Fruit fly (Drosophila melanogaster) whole organism, embryonic: Measurements from ENCODE around the gene armi.

ENCODE experiments used
- Aef1 ChIP-seq: fragments of 200-800 bp; sonication (Bioruptor generic); IDR thresholded peaks from 3 replicates; pipeline ENCODE4 v1.3.6; 2022; ENCODE audit warnings: missing biosample characterization, missing genetic modification characterization
- Bteb2 ChIP-seq: fragments of 200-800 bp; sonication (Bioruptor generic); optimal IDR thresholded peaks from 2 replicates; lab custom pipeline; 2016; ENCODE audit warnings: missing biosample characterization, missing genetic modification characterization
- CG10321 ChIP-seq: fragments of 200-800 bp; sonication (Bioruptor generic); IDR thresholded peaks from 2 replicates; pipeline ENCODE4 v1.3.6; 2022; ENCODE audit warnings: missing biosample characterization, missing genetic modification characterization
- CG11085 ChIP-seq: fragments of 200-800 bp; sonication (Bioruptor generic); IDR thresholded peaks from 2 replicates; pipeline ENCODE4 v1.3.6; 2022; ENCODE audit warnings: missing biosample characterization, missing genetic modification characterization
- CG12155 ChIP-seq: fragments of 200-800 bp; sonication (Bioruptor generic); optimal IDR thresholded peaks from 3 replicates; lab custom pipeline; 2016; ENCODE audit warnings: missing biosample characterization, missing genetic modification characterization
- CG14860 ChIP-seq: fragments of 200-800 bp; sonication (Bioruptor generic); IDR thresholded peaks from 3 replicates; pipeline ENCODE4 v1.3.6; 2022; ENCODE audit warnings: missing biosample characterization, missing genetic modification characterization; ENCODE audit not compliant: partially characterized antibody
- CG17359 ChIP-seq: fragments of 200-800 bp; sonication (Bioruptor generic); optimal IDR thresholded peaks from 3 replicates; lab custom pipeline; 2018; ENCODE audit warnings: missing biosample characterization, mild to moderate bottlenecking, missing genetic modification characterization, moderate library complexity
- CG18599 ChIP-seq: fragments of 200-800 bp; sonication (Bioruptor generic); optimal IDR thresholded peaks from 3 replicates; lab custom pipeline; 2017; ENCODE audit warnings: missing biosample characterization, missing genetic modification characterization, mild to moderate bottlenecking, moderate library complexity, missing genetic modification reagents
- CG2712 ChIP-seq: fragments of 200-800 bp; optimal IDR thresholded peaks from 3 replicates; lab custom pipeline; 2019; ENCODE audit warnings: missing biosample characterization, mild to moderate bottlenecking, missing genetic modification characterization, moderate library complexity
- CG2875 ChIP-seq: fragments of 200-800 bp; sonication (Bioruptor generic); optimal IDR thresholded peaks from 2 replicates; lab custom pipeline; 2017; ENCODE audit warnings: missing biosample characterization, mild to moderate bottlenecking, missing genetic modification characterization, missing genetic modification reagents
- CG30431 ChIP-seq: fragments of 200-800 bp; sonication (Bioruptor generic); optimal IDR thresholded peaks from 2 replicates; lab custom pipeline; 2017; ENCODE audit warnings: missing biosample characterization, missing genetic modification characterization
- CG31224 ChIP-seq: fragments of 200-800 bp; sonication (Bioruptor generic); IDR thresholded peaks from 2 replicates; pipeline ENCODE4 v1.3.6; 2022; ENCODE audit warnings: missing biosample characterization, missing genetic modification characterization
- CG3163 ChIP-seq: fragments of 200-800 bp; sonication (Bioruptor generic); optimal IDR thresholded peaks from 3 replicates; lab custom pipeline; 2016; ENCODE audit warnings: missing biosample characterization, missing genetic modification characterization
- CG4282 ChIP-seq: fragments of 200-800 bp; sonication (Bioruptor generic); optimal IDR thresholded peaks from 2 replicates; lab custom pipeline; 2016; ENCODE audit warnings: missing biosample characterization, missing genetic modification characterization
- CG4328 ChIP-seq: fragments of 200-800 bp; sonication (Bioruptor generic); optimal IDR thresholded peaks from 3 replicates; lab custom pipeline; 2017; ENCODE audit warnings: missing biosample characterization, missing genetic modification reagents, missing genetic modification characterization
- CG4360 ChIP-seq: fragments of 200-800 bp; sonication (Bioruptor generic); IDR thresholded peaks from 2 replicates; pipeline ENCODE4 v1.3.6; 2022; ENCODE audit warnings: missing biosample characterization, missing genetic modification characterization
- CG4730 ChIP-seq: fragments of 200-800 bp; sonication (Bioruptor generic); IDR thresholded peaks from 2 replicates; pipeline ENCODE4 v1.3.6; 2022; ENCODE audit warnings: missing biosample characterization, missing genetic modification characterization
- CG5180 ChIP-seq: fragments of 200-800 bp; sonication (Bioruptor generic); optimal IDR thresholded peaks from 3 replicates; lab custom pipeline; 2017; ENCODE audit warnings: missing biosample characterization, missing genetic modification characterization, mild to moderate bottlenecking, moderate library complexity, missing genetic modification reagents
- CG6765 ChIP-seq: fragments of 200-800 bp; sonication (Bioruptor generic); optimal IDR thresholded peaks from 3 replicates; lab custom pipeline; 2017; ENCODE audit warnings: missing biosample characterization, mild to moderate bottlenecking, missing genetic modification characterization
- CG7372 ChIP-seq: fragments of 200-800 bp; sonication (Bioruptor generic); IDR thresholded peaks from 2 replicates; pipeline ENCODE4 v1.3.6; 2022; ENCODE audit warnings: missing biosample characterization, missing genetic modification characterization
- CG7928 ChIP-seq: fragments of 200-800 bp; sonication (Bioruptor generic); optimal IDR thresholded peaks from 2 replicates; lab custom pipeline; 2017; ENCODE audit warnings: missing biosample characterization, mild to moderate bottlenecking, missing genetic modification characterization
- CG8089 ChIP-seq: fragments of 200-800 bp; sonication (Bioruptor generic); optimal IDR thresholded peaks from 3 replicates; lab custom pipeline; 2016; ENCODE audit warnings: missing biosample characterization, missing genetic modification characterization
- CoRest ChIP-seq: fragments of 200-800 bp; sonication (Bioruptor generic); optimal IDR thresholded peaks from 3 replicates; lab custom pipeline; 2018; ENCODE audit warnings: missing biosample characterization, mild to moderate bottlenecking, missing genetic modification characterization, moderate library complexity
- Dbx ChIP-seq: fragments of 200-800 bp; sonication (Bioruptor generic); IDR thresholded peaks from 3 replicates; pipeline ENCODE4 v1.3.6; 2022; ENCODE audit warnings: missing biosample characterization, missing genetic modification characterization
- Deaf1 ChIP-seq: fragments of 200-800 bp; optimal IDR thresholded peaks from 3 replicates; lab custom pipeline; 2019; ENCODE audit warnings: missing biosample characterization, mild to moderate bottlenecking, missing genetic modification characterization, moderate library complexity
- Elba2 ChIP-seq: fragments of 200-800 bp; sonication (Bioruptor generic); optimal IDR thresholded peaks from 3 replicates; lab custom pipeline; 2016; ENCODE audit warnings: missing biosample characterization, missing genetic modification characterization
- HmgD ChIP-seq: fragments of 200-800 bp; sonication (Bioruptor generic); optimal IDR thresholded peaks from 3 replicates; lab custom pipeline; 2016; ENCODE audit warnings: missing biosample characterization, missing genetic modification characterization
- Lhr ChIP-seq: fragments of 200-800 bp; sonication (Bioruptor generic); optimal IDR thresholded peaks from 3 replicates; lab custom pipeline; 2017; ENCODE audit warnings: mild to moderate bottlenecking, missing biosample characterization, missing genetic modification reagents, missing genetic modification characterization
- Mad ChIP-seq: fragments of 200-800 bp; sonication (Bioruptor generic); optimal IDR thresholded peaks from 2 replicates; lab custom pipeline; 2016; ENCODE audit warnings: missing biosample characterization, missing genetic modification characterization
- Sox100B ChIP-seq: fragments of 200-800 bp; sonication (Bioruptor generic); optimal IDR thresholded peaks from 3 replicates; lab custom pipeline; 2018; ENCODE audit warnings: missing biosample characterization, mild to moderate bottlenecking, missing genetic modification characterization
- Sry-δ ChIP-seq: fragments of 200-800 bp; sonication (Bioruptor generic); optimal IDR thresholded peaks from 2 replicates; lab custom pipeline; 2016; ENCODE audit warnings: missing biosample characterization, missing genetic modification characterization
- ab ChIP-seq: fragments of 200-800 bp; sonication (Bioruptor generic); optimal IDR thresholded peaks from 2 replicates; lab custom pipeline; 2016; ENCODE audit warnings: missing biosample characterization, missing genetic modification characterization
- br ChIP-seq: fragments of >200 bp; optimal IDR thresholded peaks from 2 replicates; lab custom pipeline; 2017
- btn ChIP-seq: fragments of 200-800 bp; sonication (Bioruptor generic); optimal IDR thresholded peaks from 2 replicates; lab custom pipeline; 2016; ENCODE audit warnings: missing biosample characterization, missing genetic modification characterization
- corto ChIP-seq: fragments of 200-800 bp; sonication (Bioruptor generic); optimal IDR thresholded peaks from 2 replicates; lab custom pipeline; 2016; ENCODE audit warnings: missing biosample characterization, mild to moderate bottlenecking, missing genetic modification characterization, moderate library complexity
- dpn ChIP-seq, 2 experiments: fragments of 200-800 bp; sonication (Bioruptor generic); optimal IDR thresholded peaks; 3 replicates each; lab custom pipeline; 2016; ENCODE audit warnings: missing biosample characterization in 2 of 2, missing genetic modification characterization in 2 of 2
- fd3F ChIP-seq: fragments of 200-800 bp; sonication (Bioruptor generic); optimal IDR thresholded peaks from 2 replicates; lab custom pipeline; 2018; ENCODE audit warnings: missing biosample characterization, mild to moderate bottlenecking, missing genetic modification characterization, moderate library complexity
- h ChIP-seq: fragments of >200 bp; optimal IDR thresholded peaks from 2 replicates; lab custom pipeline; 2017
- her ChIP-seq: fragments of 200-800 bp; sonication (Bioruptor generic); optimal IDR thresholded peaks from 2 replicates; lab custom pipeline; 2016; ENCODE audit warnings: missing biosample characterization, missing genetic modification characterization
- jumu ChIP-seq: fragments of 200-800 bp; sonication (Bioruptor generic); optimal IDR thresholded peaks from 3 replicates; lab custom pipeline; 2016; ENCODE audit warnings: missing biosample characterization, missing genetic modification characterization
- kah ChIP-seq: fragments of 200-800 bp; sonication (Bioruptor generic); optimal IDR thresholded peaks from 2 replicates; lab custom pipeline; 2018; ENCODE audit warnings: missing biosample characterization, mild to moderate bottlenecking, missing genetic modification characterization
- ken ChIP-seq: fragments of 200-800 bp; sonication (Bioruptor generic); IDR thresholded peaks from 3 replicates; pipeline ENCODE4 v1.3.6; 2022; ENCODE audit warnings: missing biosample characterization, missing genetic modification characterization
- nau ChIP-seq: fragments of 200-800 bp; sonication (Bioruptor generic); optimal IDR thresholded peaks from 3 replicates; lab custom pipeline; 2017; ENCODE audit warnings: missing biosample characterization, mild to moderate bottlenecking, missing genetic modification characterization, missing genetic modification reagents
- repo ChIP-seq: fragments of 200-800 bp; sonication (Bioruptor generic); optimal IDR thresholded peaks from 2 replicates; lab custom pipeline; 2016; ENCODE audit warnings: missing biosample characterization, missing genetic modification characterization
- sd ChIP-seq: fragments of 200-800 bp; sonication (Bioruptor generic); optimal IDR thresholded peaks from 3 replicates; lab custom pipeline; 2018; ENCODE audit warnings: missing biosample characterization, mild to moderate bottlenecking, missing genetic modification characterization, moderate library complexity
- ssp ChIP-seq: fragments of 200-800 bp; sonication (Bioruptor generic); IDR thresholded peaks from 2 replicates; pipeline ENCODE4 v1.3.6; 2022; ENCODE audit warnings: missing biosample characterization, missing genetic modification characterization
- sug ChIP-seq: fragments of 200-800 bp; optimal IDR thresholded peaks from 2 replicates; lab custom pipeline; 2019; ENCODE audit warnings: missing biosample characterization, mild to moderate bottlenecking, missing genetic modification characterization, moderate library complexity
- tio ChIP-seq: fragments of 200-800 bp; sonication (Bioruptor generic); optimal IDR thresholded peaks from 2 replicates; lab custom pipeline; 2017; ENCODE audit warnings: missing biosample characterization, missing genetic modification characterization, inconsistent platforms
- toy ChIP-seq: fragments of 200-800 bp; sonication (Bioruptor generic); IDR thresholded peaks from 2 replicates; pipeline ENCODE4 v1.3.6; 2022; ENCODE audit warnings: missing biosample characterization, missing genetic modification characterization
- ttk ChIP-seq: fragments of 200-800 bp; sonication (Bioruptor generic); IDR thresholded peaks from 2 replicates; pipeline ENCODE4 v2.1.2; 2022; ENCODE audit warnings: missing biosample characterization, missing genetic modification characterization
- twi ChIP-seq: fragments of 200-800 bp; optimal IDR thresholded peaks from 2 replicates; lab custom pipeline; 2019; ENCODE audit warnings: missing biosample characterization, mild to moderate bottlenecking, missing genetic modification characterization, moderate library complexity
- tx ChIP-seq: fragments of 200-800 bp; sonication (Bioruptor generic); optimal IDR thresholded peaks from 2 replicates; lab custom pipeline; 2016; ENCODE audit warnings: missing biosample characterization, missing genetic modification characterization
- zf30C ChIP-seq: fragments of 200-800 bp; sonication (Bioruptor generic); optimal IDR thresholded peaks from 3 replicates; lab custom pipeline; 2018; ENCODE audit warnings: missing biosample characterization, mild to moderate bottlenecking, missing genetic modification characterization

Gene armi

DNA sequence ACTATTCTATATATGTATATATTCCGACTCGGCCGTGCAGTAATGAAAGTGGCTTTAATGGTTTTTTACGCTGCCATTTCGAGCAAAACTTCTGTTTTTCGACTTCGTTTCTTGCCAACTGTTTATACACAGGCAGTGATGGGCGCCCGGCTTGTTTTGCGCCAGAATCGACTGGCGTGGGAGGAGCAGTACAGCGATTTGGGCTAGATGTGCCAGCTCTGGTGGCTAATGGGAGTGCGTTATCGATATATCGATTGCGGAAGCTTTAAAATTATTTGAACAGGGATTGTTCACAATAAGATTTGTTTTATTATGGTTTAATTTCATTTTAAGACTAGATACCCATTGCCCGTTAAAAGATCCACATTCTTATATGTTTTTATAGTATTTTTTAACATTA, 10.1 kb downstream of the armi start, which contains the start of gene CG14971:
CG14971 (minus strand) TSS at position 136 of the 400 bp plus-strand sequence.
- TF ChIP-seq btn (GFP tag; lab: Kevin White, UChicago) (no peak), br (lab: Kevin White, UChicago) (no peak), her (GFP tag; lab: Kevin White, UChicago) (no peak), CG4360 (GFP tag; lab: Robert Waterston, UW) (no peak), CG12155 (peak; percentile 3), toy (GFP tag; lab: Robert Waterston, UW) (no peak), CG18599 (GFP tag; lab: Kevin White, UChicago) (peak; percentile 53), CG3163 (peak; percentile 26), sug (tag; lab: Kevin White, UChicago) (peak; percentile 61), CG7928 (GFP tag; lab: Kevin White, UChicago) (peak; percentile 46), sd (tag; lab: Kevin White, UChicago) (no peak), zf30C (no peak), kah (GFP tag; lab: Kevin White, UChicago) (no peak), tio (GFP tag; lab: Kevin White, UChicago) (no peak), ssp (GFP tag; lab: Robert Waterston, UW) (peak; percentile 62), CG4730 (no peak), Aef1 (GFP tag; lab: Robert Waterston, UW) (no peak), CG8089 (GFP tag; lab: Kevin White, UChicago) (no peak), twi (tag; lab: Kevin White, UChicago) (no peak), Deaf1 (tag; lab: Kevin White, UChicago) (no peak), Lhr (no peak), CG5180 (no peak), CG6765 (GFP tag; lab: Kevin White, UChicago) (no peak), CG31224 (GFP tag; lab: Robert Waterston, UW) (no peak), Mad (GFP tag; lab: Kevin White, UChicago) (peak; percentile 44), CG2712 (tag; lab: Kevin White, UChicago) (peak; percentile 82), jumu (GFP tag; lab: Kevin White, UChicago) (peak; percentile 47), repo (GFP tag; lab: Kevin White, UChicago) (peak; percentile 30), corto (GFP tag; lab: Kevin White, UChicago) (no peak), Sry-δ (GFP tag; lab: Kevin White, UChicago) (peak; percentile 80), Sox100B (no peak), CG14860 (GFP tag; lab: Robert Waterston, UW) (peak; percentile 81), CG2875 (no peak), ken (GFP tag; lab: Robert Waterston, UW) (0 out of 3 replicates have a peak, but pooled peaks have one; percentile 9), CG11085 (GFP tag; lab: Robert Waterston, UW) (no peak), CG17359 (no peak), ab (no peak), nau (GFP tag; lab: Kevin White, UChicago) (no peak), dpn (GFP tag; optimal IDR thresholded peaks at IDR 0.05; lab: Kevin White, UChicago) (peak in 1 of 2 experiments; percentile 48), CoRest (tag; lab: Kevin White, UChicago) (peak; percentile 57), HmgD (peak; percentile 49), tx (GFP tag; lab: Kevin White, UChicago) (no peak), fd3F (GFP tag; lab: Kevin White, UChicago) (no peak), Bteb2 (GFP tag; lab: Kevin White, UChicago) (peak; percentile 43), Dbx (GFP tag; lab: Robert Waterston, UW) (peak; percentile 46; the same call in 2 of the 3 replicates), Elba2 (GFP tag; lab: Kevin White, UChicago) (peak; percentile 94), CG30431 (GFP tag; lab: Kevin White, UChicago) (no peak), CG4328 (GFP tag; lab: Kevin White, UChicago) (no peak), CG10321 (GFP tag; lab: Robert Waterston, UW) (no peak), CG4282 (GFP tag; lab: Kevin White, UChicago) (no peak), h (no peak), CG7372 (no peak), ttk (GFP tag; lab: Robert Waterston, UW) (no peak)
